Fruit fly (Drosophila melanogaster) whole organism, prepupa: ENCODE results near the gene CG34398.

Experiments used
- Blimp-1 ChIP-seq: fragments of 200-800 bp; sonication (Bioruptor generic); optimal IDR thresholded peaks from 3 replicates; lab custom pipeline; 2017; ENCODE audit warnings: missing biosample characterization, missing genetic modification characterization, mild to moderate bottlenecking, moderate library complexity, missing genetic modification reagents
- CG10631 ChIP-seq: fragments of 200-800 bp; sonication (Bioruptor generic); optimal IDR thresholded peaks from 2 replicates; lab custom pipeline; 2016; ENCODE audit warnings: missing biosample characterization, missing genetic modification characterization
- CG11294 ChIP-seq: fragments of 200-800 bp; sonication (Bioruptor generic); IDR thresholded peaks from 2 replicates; pipeline ENCODE4 v1.3.6; 2022; ENCODE audit warnings: missing biosample characterization, missing genetic modification characterization
- CG11762 ChIP-seq: fragments of 200-800 bp; sonication (Bioruptor generic); optimal IDR thresholded peaks from 3 replicates; lab custom pipeline; 2016; ENCODE audit warnings: missing biosample characterization, missing genetic modification characterization; ENCODE audit not compliant: insufficient read depth
- CG11902 ChIP-seq: fragments of 200-800 bp; sonication (Bioruptor generic); optimal IDR thresholded peaks from 3 replicates; lab custom pipeline; 2016; ENCODE audit warnings: missing biosample characterization, missing genetic modification characterization
- CG15336 ChIP-seq: fragments of 200-800 bp; sonication (Bioruptor generic); IDR thresholded peaks from 2 replicates; pipeline ENCODE4 v1.3.6; 2022; ENCODE audit warnings: missing biosample characterization, missing genetic modification characterization
- CG1621 ChIP-seq: fragments of 200-800 bp; sonication (Bioruptor generic); optimal IDR thresholded peaks from 3 replicates; lab custom pipeline; 2018; ENCODE audit warnings: missing biosample characterization, mild to moderate bottlenecking, missing genetic modification characterization
- CG3032 ChIP-seq: fragments of 200-800 bp; optimal IDR thresholded peaks from 2 replicates; lab custom pipeline; 2019; ENCODE audit warnings: missing biosample characterization, mild to moderate bottlenecking, missing genetic modification characterization, moderate library complexity
- CG31627 ChIP-seq: fragments of 200-800 bp; sonication (Bioruptor generic); optimal IDR thresholded peaks from 3 replicates; lab custom pipeline; 2016; ENCODE audit warnings: missing biosample characterization, missing genetic modification characterization
- CG34406 ChIP-seq: fragments of 200-800 bp; sonication (Bioruptor generic); optimal IDR thresholded peaks from 3 replicates; lab custom pipeline; 2016; ENCODE audit warnings: missing biosample characterization, missing genetic modification characterization
- CG3919 ChIP-seq: fragments of 200-800 bp; sonication (Bioruptor generic); optimal IDR thresholded peaks from 3 replicates; lab custom pipeline; 2016; ENCODE audit warnings: missing biosample characterization, missing genetic modification characterization
- CG4318 ChIP-seq: fragments of 200-800 bp; sonication (Bioruptor generic); optimal IDR thresholded peaks from 3 replicates; lab custom pipeline; 2017; ENCODE audit warnings: missing biosample characterization, mild to moderate bottlenecking, missing genetic modification characterization
- CG6276 ChIP-seq: fragments of 200-800 bp; sonication (Bioruptor generic); optimal IDR thresholded peaks from 2 replicates; lab custom pipeline; 2017; ENCODE audit warnings: missing biosample characterization, mild to moderate bottlenecking, missing genetic modification characterization
- CG6792 ChIP-seq: fragments of 200-800 bp; sonication (Bioruptor generic); optimal IDR thresholded peaks from 3 replicates; lab custom pipeline; 2016; ENCODE audit warnings: missing biosample characterization, missing genetic modification characterization
- CG6808 ChIP-seq: fragments of 200-800 bp; sonication (Bioruptor generic); optimal IDR thresholded peaks from 3 replicates; lab custom pipeline; 2017; ENCODE audit warnings: missing biosample characterization, missing genetic modification characterization, mild to moderate bottlenecking, moderate library complexity, missing genetic modification reagents
- CG6854 ChIP-seq: fragments of 200-800 bp; sonication (Bioruptor generic); optimal IDR thresholded peaks from 2 replicates; lab custom pipeline; 2017; ENCODE audit warnings: missing biosample characterization, mild to moderate bottlenecking, missing genetic modification characterization
- CG7368 ChIP-seq: fragments of 200-800 bp; sonication (Bioruptor generic); optimal IDR thresholded peaks from 3 replicates; lab custom pipeline; 2016; ENCODE audit warnings: missing biosample characterization, missing genetic modification characterization
- CG8119 ChIP-seq: fragments of 200-800 bp; sonication (Bioruptor generic); IDR thresholded peaks from 3 replicates; pipeline ENCODE4 v1.3.6; 2022; ENCODE audit warnings: missing biosample characterization, missing genetic modification characterization
- CG9139 ChIP-seq: fragments of 200-800 bp; sonication (Bioruptor generic); optimal IDR thresholded peaks from 3 replicates; lab custom pipeline; 2017; ENCODE audit warnings: missing biosample characterization, mild to moderate bottlenecking, missing genetic modification characterization
- Eip75B ChIP-seq: fragments of 200-800 bp; sonication (Bioruptor generic); optimal IDR thresholded peaks from 3 replicates; lab custom pipeline; 2016; ENCODE audit warnings: missing biosample characterization, missing genetic modification characterization
- Eip78C ChIP-seq: fragments of 200-800 bp; sonication (Bioruptor generic); peaks from one replicate; lab custom pipeline; 2016; ENCODE audit warnings: missing biosample characterization, missing genetic modification characterization
- Eip93F ChIP-seq: fragments of 200-800 bp; sonication (Bioruptor generic); optimal IDR thresholded peaks from 2 replicates; lab custom pipeline; 2016; ENCODE audit warnings: missing biosample characterization, mild to moderate bottlenecking, missing genetic modification characterization
- Ets96B ChIP-seq: fragments of 200-800 bp; optimal IDR thresholded peaks from 2 replicates; lab custom pipeline; 2019; ENCODE audit warnings: missing biosample characterization, mild to moderate bottlenecking, missing genetic modification characterization, moderate library complexity
- Gug ChIP-seq: fragments of 200-800 bp; sonication (Bioruptor generic); IDR thresholded peaks from 2 replicates; pipeline ENCODE4 v1.3.6; 2022; ENCODE audit warnings: missing biosample characterization, missing genetic modification characterization
- Hr38 ChIP-seq: sonication (Bioruptor generic); optimal IDR thresholded peaks from 2 replicates; lab custom pipeline; 2016; ENCODE audit warnings: missing biosample characterization, missing genetic modification characterization
- Hr39 ChIP-seq: fragments of 200-800 bp; sonication (Bioruptor generic); optimal IDR thresholded peaks from 2 replicates; lab custom pipeline; 2016; ENCODE audit warnings: missing biosample characterization, missing genetic modification characterization
- Hr4 ChIP-seq: fragments of 200-800 bp; sonication (Bioruptor generic); optimal IDR thresholded peaks from 3 replicates; lab custom pipeline; 2016; ENCODE audit warnings: missing biosample characterization, missing genetic modification characterization
- Lpt ChIP-seq: fragments of 200-800 bp; sonication (Bioruptor generic); optimal IDR thresholded peaks from 3 replicates; lab custom pipeline; 2016; ENCODE audit warnings: missing biosample characterization, missing genetic modification characterization
- Met ChIP-seq: fragments of 200-800 bp; sonication (Bioruptor generic); optimal IDR thresholded peaks from 3 replicates; lab custom pipeline; 2016; ENCODE audit warnings: missing biosample characterization, missing genetic modification characterization
- OdsH ChIP-seq: fragments of 200-800 bp; sonication (Bioruptor generic); optimal IDR thresholded peaks from 3 replicates; lab custom pipeline; 2016; ENCODE audit warnings: missing biosample characterization, missing genetic modification characterization
- Smox ChIP-seq: fragments of 200-800 bp; sonication (Bioruptor generic); optimal IDR thresholded peaks from 3 replicates; lab custom pipeline; 2016; ENCODE audit warnings: missing biosample characterization, missing genetic modification characterization
- Sox14 ChIP-seq: fragments of 200-800 bp; sonication (Bioruptor generic); optimal IDR thresholded peaks from 3 replicates; lab custom pipeline; 2016; ENCODE audit warnings: missing biosample characterization, missing genetic modification characterization
- Sox15 ChIP-seq: fragments of 200-800 bp; sonication (Bioruptor generic); optimal IDR thresholded peaks from 3 replicates; lab custom pipeline; 2016; ENCODE audit warnings: missing biosample characterization, missing genetic modification characterization
- dac ChIP-seq: fragments of 200-800 bp; sonication (Bioruptor generic); optimal IDR thresholded peaks from 2 replicates; lab custom pipeline; 2017; ENCODE audit warnings: missing biosample characterization, mild to moderate bottlenecking, missing genetic modification characterization
- dsx ChIP-seq: fragments of 200-800 bp; optimal IDR thresholded peaks from 3 replicates; lab custom pipeline; 2019; ENCODE audit warnings: missing biosample characterization, mild to moderate bottlenecking, missing genetic modification characterization, moderate library complexity; ENCODE audit not compliant: poor library complexity, severe bottlenecking
- eg ChIP-seq: fragments of 200-800 bp; sonication (Bioruptor generic); IDR thresholded peaks from 3 replicates; pipeline ENCODE4 v1.3.6; 2022; ENCODE audit warnings: missing biosample characterization, missing genetic modification characterization
- esn ChIP-seq: fragments of 200-800 bp; sonication (Bioruptor generic); optimal IDR thresholded peaks from 2 replicates; lab custom pipeline; 2016; ENCODE audit warnings: missing biosample characterization, mild to moderate bottlenecking, missing genetic modification characterization, moderate library complexity
- fd59A ChIP-seq: fragments of 200-800 bp; sonication (Bioruptor generic); optimal IDR thresholded peaks from 2 replicates; lab custom pipeline; 2017; ENCODE audit warnings: missing biosample characterization, mild to moderate bottlenecking, missing genetic modification characterization, missing genetic modification reagents
- fd85E ChIP-seq: fragments of 200-800 bp; sonication (Bioruptor generic); optimal IDR thresholded peaks from 3 replicates; lab custom pipeline; 2016; ENCODE audit warnings: missing biosample characterization, missing genetic modification characterization
- fkh ChIP-seq: fragments of 200-800 bp; sonication (Bioruptor generic); optimal IDR thresholded peaks from 3 replicates; lab custom pipeline; 2017; ENCODE audit warnings: missing biosample characterization, mild to moderate bottlenecking, missing genetic modification characterization, moderate library complexity
- pdm3 ChIP-seq: fragments of 200-800 bp; sonication (Bioruptor generic); optimal IDR thresholded peaks from 3 replicates; lab custom pipeline; 2016; ENCODE audit warnings: missing biosample characterization, missing genetic modification characterization
- salr ChIP-seq, 2 experiments: fragments of 200-800 bp; sonication (Bioruptor generic); optimal IDR thresholded peaks; 3 replicates each; lab custom pipeline; 2016 to 2018; ENCODE audit warnings: missing biosample characterization in 2 of 2, missing genetic modification characterization in 2 of 2, mild to moderate bottlenecking in 1 of 2
- spab ChIP-seq: fragments of 200-800 bp; sonication (Bioruptor generic); optimal IDR thresholded peaks from 2 replicates; lab custom pipeline; 2017; ENCODE audit warnings: missing biosample characterization, mild to moderate bottlenecking, missing genetic modification characterization, missing genetic modification reagents
- ss ChIP-seq, 2 experiments: fragments of 200-800 bp; sonication (Bioruptor generic); optimal IDR thresholded peaks; 2 replicates in 1 of 2; 3 replicates in 1 of 2; lab custom pipeline; 2017 to 2018; ENCODE audit warnings: mild to moderate bottlenecking in 2 of 2, missing biosample characterization in 2 of 2, missing genetic modification characterization in 2 of 2, moderate library complexity in 1 of 2
- svp ChIP-seq: fragments of 200-800 bp; sonication (Bioruptor generic); peaks from one replicate; lab custom pipeline; 2016; ENCODE audit warnings: missing biosample characterization, missing genetic modification characterization
- topi ChIP-seq: fragments of 200-800 bp; sonication (Bioruptor generic); optimal IDR thresholded peaks from 3 replicates; lab custom pipeline; 2016; ENCODE audit warnings: missing biosample characterization, missing genetic modification characterization
- vri ChIP-seq: fragments of 200-800 bp; sonication (Bioruptor generic); optimal IDR thresholded peaks from 3 replicates; lab custom pipeline; 2016; ENCODE audit warnings: missing biosample characterization, mild to moderate bottlenecking, missing genetic modification characterization

CG34398 gene

dm6 chr2L:8906279-8906678, 7.7 kb downstream of the CG34398 start (continued):
- TF ChIP-seq CG7368 (GFP tag; lab: Kevin White, UChicago) (no peak), esn (peak; percentile 43), CG11902 (no peak), Eip78C (GFP tag; lab: Kevin White, UChicago) (peak; percentile 78), Sox14 (peak; percentile 0), Hr4 (GFP tag; lab: Kevin White, UChicago) (no peak), CG11762 (GFP tag; lab: Kevin White, UChicago) (no peak), fkh (GFP tag; lab: Kevin White, UChicago) (no peak), CG1621 (peak; percentile 12), eg (GFP tag; lab: Robert Waterston, UW) (no peak), salr (GFP tag; optimal IDR thresholded peaks at IDR 0.05; lab: Kevin White, UChicago) (peak in 1 of 2 experiments; percentile 35), CG9139 (GFP tag; lab: Kevin White, UChicago) (no peak), Met (GFP tag; lab: Kevin White, UChicago) (peak; percentile 55), pdm3 (GFP tag; lab: Kevin White, UChicago) (no peak), CG6854 (GFP tag; lab: Kevin White, UChicago) (no peak), Lpt (GFP tag; lab: Kevin White, UChicago) (no peak), svp (GFP tag; lab: Kevin White, UChicago) (peak; percentile 75), CG4318 (no peak), Eip75B (GFP tag; lab: Kevin White, UChicago) (peak; percentile 27), Hr38 (GFP tag; lab: Kevin White, UChicago) (no peak), Blimp-1 (GFP tag; lab: Kevin White, UChicago) (no peak), CG11294 (GFP tag; lab: Robert Waterston, UW) (no peak), fd59A (GFP tag; lab: Kevin White, UChicago) (no peak), CG6808 (peak; percentile 26), CG8119 (GFP tag; lab: Robert Waterston, UW) (no peak), CG34406 (GFP tag; lab: Kevin White, UChicago) (no peak), CG3919 (peak; percentile 19), CG6276 (GFP tag; lab: Kevin White, UChicago) (no peak), CG6792 (peak; percentile 10), CG10631 (GFP tag; lab: Kevin White, UChicago) (peak; percentile 26), spab (peak; percentile 29), Hr39 (GFP tag; lab: Kevin White, UChicago) (peak; percentile 6), Ets96B (tag; lab: Kevin White, UChicago) (peak; percentile 52), Smox (peak; percentile 52)

dm6 chr2L:8915709-8916108, 17.1 kb downstream of the CG34398 start:
- TF ChIP-seq ss (GFP tag; optimal IDR thresholded peaks at IDR 0.05; lab: Kevin White, UChicago) (peak in 1 of 2 experiments; percentile 64), topi (no peak), Eip93F (no peak), CG7368 (GFP tag; lab: Kevin White, UChicago) (no peak), Hr4 (GFP tag; lab: Kevin White, UChicago) (no peak), esn (no peak), fd85E (no peak), svp (GFP tag; lab: Kevin White, UChicago) (no peak), Lpt (GFP tag; lab: Kevin White, UChicago) (no peak), pdm3 (GFP tag; lab: Kevin White, UChicago) (no peak), dsx (no peak), CG1621 (peak; percentile 53)

dm6 chr2L:8919638-8920037, 21.1 kb downstream of the CG34398 start:
- TF ChIP-seq CG8119 (GFP tag; lab: Robert Waterston, UW) = peak; percentile 65
- TF ChIP-seq Blimp-1 (GFP tag; lab: Kevin White, UChicago) = no peak
- TF ChIP-seq CG11294 (GFP tag; lab: Robert Waterston, UW) = 0 out of 2 replicates have a peak, but pooled peaks have one; percentile 28
- TF ChIP-seq CG31627 (GFP tag; lab: Kevin White, UChicago) = no peak
- TF ChIP-seq OdsH (GFP tag; lab: Kevin White, UChicago) = peak; percentile 53
- TF ChIP-seq fd85E = no peak
- no peak for TF ChIP-seq vri (GFP tag; lab: Kevin White, UChicago)
- TF ChIP-seq CG3032 = peak; percentile 72
- no peak for TF ChIP-seq Sox15 (GFP tag; lab: Kevin White, UChicago)
- no peak for TF ChIP-seq CG11902
- 0 out of 2 replicates have a peak, but pooled peaks have one; percentile 32 for TF ChIP-seq Gug (GFP tag; lab: Robert Waterston, UW)
- peak; percentile 50 for TF ChIP-seq Hr4 (GFP tag; lab: Kevin White, UChicago)
- peak; percentile 64 for TF ChIP-seq fd59A (GFP tag; lab: Kevin White, UChicago)
- TF ChIP-seq pdm3 (GFP tag; lab: Kevin White, UChicago) = peak; percentile 67
- peak; percentile 42 for TF ChIP-seq Ets96B (tag; lab: Kevin White, UChicago)
- peak; percentile 70 for TF ChIP-seq CG6808
- peak; percentile 62 for TF ChIP-seq CG15336
- TF ChIP-seq CG9139 (GFP tag; lab: Kevin White, UChicago) = no peak
- TF ChIP-seq dac (GFP tag; lab: Kevin White, UChicago) = peak; percentile 2
- TF ChIP-seq CG6792 = peak; percentile 14
- no peak for TF ChIP-seq svp (GFP tag; lab: Kevin White, UChicago)
- TF ChIP-seq CG3919 = peak; percentile 38
- TF ChIP-seq esn = no peak
- no peak for TF ChIP-seq Hr38 (GFP tag; lab: Kevin White, UChicago)
